Worm (Caenorhabditis elegans): Measurements from ENCODE around the gene Y37E11B.7.

DNA sequence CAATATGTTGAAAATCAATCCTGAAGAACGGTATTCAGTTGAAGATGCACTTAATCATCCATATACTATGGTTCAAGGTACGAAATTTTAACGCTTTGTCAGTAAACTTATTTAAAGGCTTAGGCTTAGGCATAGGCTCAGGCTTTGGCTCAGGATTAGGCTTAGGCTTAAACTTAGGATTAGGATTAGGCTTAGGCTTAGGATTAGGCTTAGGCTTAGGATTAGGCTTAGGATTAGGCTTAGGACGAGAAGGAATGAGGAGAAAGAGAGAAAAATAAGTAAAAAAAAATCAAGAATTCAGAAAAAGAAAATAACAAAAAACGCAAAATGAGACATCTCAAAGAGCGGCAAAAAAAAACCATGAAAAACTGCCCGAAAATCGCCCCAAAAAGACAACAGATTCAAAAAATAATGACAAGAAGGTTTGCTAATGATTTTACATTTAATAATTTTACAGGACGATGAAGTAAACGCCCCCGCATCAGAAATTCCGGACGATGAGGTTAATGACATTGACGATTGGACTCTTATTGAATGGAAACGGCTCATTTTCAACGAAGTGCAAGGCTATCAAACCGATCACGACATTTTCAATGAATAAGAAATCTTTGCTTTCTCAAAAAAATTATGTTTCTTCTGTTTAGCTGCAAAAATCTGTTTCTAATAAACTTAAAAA lies 8.7 kb upstream of the Y37E11B.7 start:
- TF ChIP-seq cog-1 (tag; optimal IDR thresholded peaks at IDR 0.05), result no peak
- no peak for TF ChIP-seq flt-1 (GFP tag; IDR thresholded peaks at IDR 0.05)
- TF ChIP-seq med-1 (GFP tag; optimal IDR thresholded peaks at IDR 0.05; ENCODE audit: insufficient read depth), result no peak
- no peak for TF ChIP-seq klf-2 (GFP tag; conservative IDR thresholded peaks at IDR 0.05)
- no peak for TF ChIP-seq ztf-23 (GFP tag; IDR thresholded peaks at IDR 0.05)
